Worm (Caenorhabditis elegans): ENCODE results near the gene Y48B6A.13.

DNA sequence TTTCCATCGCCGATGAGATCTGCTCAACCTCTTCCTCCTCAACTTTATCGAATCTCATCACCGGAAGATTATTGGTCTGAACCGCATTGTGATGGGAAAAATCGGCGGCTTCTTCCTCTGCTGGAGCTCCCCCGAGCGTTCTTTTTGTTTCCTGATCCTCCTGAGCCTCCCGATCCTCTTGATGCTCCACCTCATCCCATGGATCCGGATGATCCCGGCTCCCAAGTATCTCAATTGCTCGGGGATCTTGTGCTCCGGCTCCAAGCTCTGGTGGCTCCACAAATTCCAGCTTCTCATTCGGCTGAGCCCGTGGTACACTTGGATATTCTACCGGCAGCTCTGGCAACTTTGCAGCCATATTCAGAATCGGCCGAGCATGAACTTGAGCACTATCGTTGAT lies 31.9 kb upstream of the Y48B6A.13 start:
- no peak for TF ChIP-seq lin-35 (GFP tag; optimal IDR thresholded peaks at IDR 0.05)
- no peak for TF ChIP-seq mcd-1 (GFP tag; IDR thresholded peaks at IDR 0.05)
- no peak for TF ChIP-seq nhr-27 (tag; optimal IDR thresholded peaks at IDR 0.05)
- TF ChIP-seq nhr-120 (GFP tag; IDR thresholded peaks at IDR 0.05) = no peak
- TF ChIP-seq pha-4 (tag; optimal IDR thresholded peaks at IDR 0.05) = no peak
